Fruit fly (Drosophila melanogaster): Measurements from ENCODE around the gene Oat.

Oat gene

dm6 chr3L:19598369-19599148, 51.1 kb downstream of the Oat start, which contains the start of the genes ash1 and Taf6 (continued):
- TF ChIP-seq CG7271 (tag; optimal IDR thresholded peaks at IDR 0.05) (no peak), nmo (GFP tag; optimal IDR thresholded peaks at IDR 0.05) (peak; percentile 85), kah (GFP tag; optimal IDR thresholded peaks at IDR 0.05) (no peak), gsb (GFP tag; IDR thresholded peaks at IDR 0.05) (no peak), tll (GFP tag; optimal IDR thresholded peaks at IDR 0.05) (peak in 1 of 2 experiments; percentile 28), slou (GFP tag; optimal IDR thresholded peaks at IDR 0.05) (no peak), Ptx1 (GFP tag; IDR thresholded peaks at IDR 0.05) (no peak), Dll (GFP tag; IDR thresholded peaks at IDR 0.05; ENCODE audit: partially characterized antibody) (peak; percentile 76), danr (GFP tag; IDR thresholded peaks at IDR 0.05) (no peak), Atf6 (GFP tag; IDR thresholded peaks at IDR 0.05) (no peak), CG17829 (tag; optimal IDR thresholded peaks at IDR 0.05) (peak; percentile 54), CG11504 (tag; optimal IDR thresholded peaks at IDR 0.05) (peak; percentile 72), CG9437 (GFP tag; optimal IDR thresholded peaks at IDR 0.05) (no peak), Ada2b (GFP tag; IDR thresholded peaks at IDR 0.05) (no peak), CG17802 (tag; optimal IDR thresholded peaks at IDR 0.05) (no peak), CG10654 (GFP tag; optimal IDR thresholded peaks at IDR 0.05) (no peak), CG42726 (GFP tag; IDR thresholded peaks at IDR 0.05; ENCODE audit: partially characterized antibody) (no peak), CG5180 (GFP tag; optimal IDR thresholded peaks at IDR 0.05) (no peak), Elba2 (GFP tag; optimal IDR thresholded peaks at IDR 0.05) (peak; percentile 41), vfl (GFP tag; optimal IDR thresholded peaks at IDR 0.05) (no peak), ci (GFP tag; IDR thresholded peaks at IDR 0.05) (no peak), ERR (GFP tag; optimal IDR thresholded peaks at IDR 0.05) (no peak), CG2712 (tag; optimal IDR thresholded peaks at IDR 0.05) (peak; percentile 27), E2f1 (GFP tag; IDR thresholded peaks at IDR 0.05) (no peak), pfk (GFP tag; optimal IDR thresholded peaks at IDR 0.05) (no peak), CG31365 (tag; optimal IDR thresholded peaks at IDR 0.05) (no peak), dpn (GFP tag; optimal IDR thresholded peaks at IDR 0.05) (peak in 1 of 2 experiments; percentile 26), CG8388 (GFP tag; optimal IDR thresholded peaks at IDR 0.05) (no peak), HmgZ (tag; optimal IDR thresholded peaks at IDR 0.05) (no peak), kni (GFP tag; optimal IDR thresholded peaks at IDR 0.05) (no peak), Rfx (GFP tag; IDR thresholded peaks at IDR 0.05) (peak; percentile 35; the same call in 1 of the 2 replicates), CG15073 (GFP tag; optimal IDR thresholded peaks at IDR 0.05) (no peak), NK7.1 (GFP tag; optimal IDR thresholded peaks at IDR 0.05) (no peak), Xbp1 (GFP tag; optimal IDR thresholded peaks at IDR 0.05) (no peak), Oli (tag; optimal IDR thresholded peaks at IDR 0.05) (no peak), CG3995 (GFP tag; optimal IDR thresholded peaks at IDR 0.05) (no peak), CG6683 (GFP tag; optimal IDR thresholded peaks at IDR 0.05) (no peak), CG18011 (GFP tag; optimal IDR thresholded peaks at IDR 0.05) (no peak), Chrac-16 (GFP tag; optimal IDR thresholded peaks at IDR 0.05) (no peak), CG3163 (GFP tag; optimal IDR thresholded peaks at IDR 0.05) (no peak), ATbp (GFP tag; optimal IDR thresholded peaks at IDR 0.05) (no peak), Dad (GFP tag; optimal IDR thresholded peaks at IDR 0.05) (no peak), D19B (GFP tag; optimal IDR thresholded peaks at IDR 0.05) (no peak), CG12769 (tag; optimal IDR thresholded peaks at IDR 0.05) (no peak), CG4424 (GFP tag; optimal IDR thresholded peaks at IDR 0.05) (no peak), CG4282 (GFP tag; optimal IDR thresholded peaks at IDR 0.05) (no peak), grau (tag; optimal IDR thresholded peaks at IDR 0.05) (no peak), trh (GFP tag; optimal IDR thresholded peaks at IDR 0.05) (no peak), pros (GFP tag; optimal IDR thresholded peaks at IDR 0.05) (no peak)

Measured in whole organism, embryonic.